Fruit fly (Drosophila melanogaster): ENCODE results near the gene Rtel1.

Rtel1 gene

DNA sequence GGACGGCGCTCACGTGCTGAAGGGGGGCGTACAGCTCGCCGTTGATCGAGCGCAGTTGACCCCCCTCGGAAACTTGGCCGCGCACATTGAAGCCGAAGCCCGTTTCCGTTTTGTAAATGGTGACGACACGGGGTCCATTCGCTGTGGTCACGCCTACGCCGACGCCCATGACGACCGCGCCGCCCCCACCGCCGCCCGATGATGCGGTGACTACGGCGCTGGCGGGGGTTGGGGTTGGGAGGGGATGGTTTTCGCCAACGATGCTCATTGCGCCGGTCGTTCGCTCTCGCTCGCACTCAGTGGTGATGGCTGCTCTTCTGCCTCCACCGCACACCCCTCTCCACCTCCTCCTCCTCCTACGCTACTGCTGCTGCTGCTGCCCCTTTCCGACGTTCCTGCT lies 10.4 kb upstream of the Rtel1 start (continued):
- TF ChIP-seq cad (GFP tag; optimal IDR thresholded peaks at IDR 0.05) (no peak), CG30403 (GFP tag; optimal IDR thresholded peaks at IDR 0.05) (no peak), sna (GFP tag; IDR thresholded peaks at IDR 0.05; ENCODE audit: partially characterized antibody) (no peak), Side (GFP tag; optimal IDR thresholded peaks at IDR 0.05) (no peak), CG6813 (GFP tag; optimal IDR thresholded peaks at IDR 0.05) (peak; percentile 41), Camta (GFP tag; optimal IDR thresholded peaks at IDR 0.05) (no peak), dmrt99B (tag; optimal IDR thresholded peaks at IDR 0.05) (peak; percentile 6), nerfin-1 (tag; optimal IDR thresholded peaks at IDR 0.05) (no peak), CG3407 (GFP tag; optimal IDR thresholded peaks at IDR 0.05) (no peak), MTF-1 (GFP tag; optimal IDR thresholded peaks at IDR 0.05; ENCODE audit: borderline replicate concordance) (no peak), eve (GFP tag; optimal IDR thresholded peaks at IDR 0.05) (no peak), h (optimal IDR thresholded peaks at IDR 0.05) (no peak), CG15514 (GFP tag; optimal IDR thresholded peaks at IDR 0.05) (peak; percentile 35), CG18764 (GFP tag; optimal IDR thresholded peaks at IDR 0.05) (no peak), Rfx (GFP tag; IDR thresholded peaks at IDR 0.05) (peak; percentile 57), CG7745 (tag; optimal IDR thresholded peaks at IDR 0.05) (no peak), wdn (GFP tag; IDR thresholded peaks at IDR 0.05) (no peak), kay (GFP tag; optimal IDR thresholded peaks at IDR 0.05) (no peak), zen (tag; optimal IDR thresholded peaks at IDR 0.05) (no peak), Xbp1 (GFP tag; optimal IDR thresholded peaks at IDR 0.05) (peak; percentile 6), tin (GFP tag; optimal IDR thresholded peaks at IDR 0.05) (no peak), H2.0 (GFP tag; IDR thresholded peaks at IDR 0.05) (no peak), Mad (GFP tag; optimal IDR thresholded peaks at IDR 0.05) (no peak), CG5245 (GFP tag; optimal IDR thresholded peaks at IDR 0.05) (no peak), CHES-1-like (GFP tag; optimal IDR thresholded peaks at IDR 0.05) (no peak), otp (GFP tag; IDR thresholded peaks at IDR 0.05) (0 out of 3 replicates have a peak, but pooled peaks have one; percentile 16), Usf (GFP tag; optimal IDR thresholded peaks at IDR 0.05) (no peak), oc (tag; optimal IDR thresholded peaks at IDR 0.05) (no peak), slp2 (GFP tag; optimal IDR thresholded peaks at IDR 0.05) (no peak), CG33557 (GFP tag; optimal IDR thresholded peaks at IDR 0.05) (no peak), grn (GFP tag; optimal IDR thresholded peaks at IDR 0.05) (no peak), br (optimal IDR thresholded peaks at IDR 0.05) (no peak), CG8359 (GFP tag; optimal IDR thresholded peaks at IDR 0.05; ENCODE audit: borderline replicate concordance) (no peak), Lpt (GFP tag; optimal IDR thresholded peaks at IDR 0.05) (no peak), CrebB (tag; optimal IDR thresholded peaks at IDR 0.05) (no peak), Atf6 (GFP tag; IDR thresholded peaks at IDR 0.05) (0 out of 2 replicates have a peak, but pooled peaks have one; percentile 30), stc (GFP tag; IDR thresholded peaks at IDR 0.05) (no peak), tll (GFP tag; optimal IDR thresholded peaks at IDR 0.05) (no peak), CG17802 (tag; optimal IDR thresholded peaks at IDR 0.05) (no peak), ken (GFP tag; IDR thresholded peaks at IDR 0.05) (0 out of 3 replicates have a peak, but pooled peaks have one; percentile 32), TFAM (GFP tag; optimal IDR thresholded peaks at IDR 0.05) (no peak), Chrac-16 (GFP tag; optimal IDR thresholded peaks at IDR 0.05) (no peak), CG6175 (GFP tag; IDR thresholded peaks at IDR 0.05) (peak; percentile 41; the same call in 1 of the 3 replicates), pum (GFP tag; optimal IDR thresholded peaks at IDR 0.05) (no peak), HHEX (GFP tag; optimal IDR thresholded peaks at IDR 0.05) (peak; percentile 45), CG8281 (tag; optimal IDR thresholded peaks at IDR 0.05) (no peak), Asciz (GFP tag; optimal IDR thresholded peaks at IDR 0.05) (no peak), Antp (GFP tag; optimal IDR thresholded peaks at IDR 0.05) (peak; percentile 42), CG12071 (GFP tag; optimal IDR thresholded peaks at IDR 0.05) (peak; percentile 4), Poxn (GFP tag; IDR thresholded peaks at IDR 0.05) (no peak), Dek (tag; optimal IDR thresholded peaks at IDR 0.05) (no peak), CG15073 (GFP tag; optimal IDR thresholded peaks at IDR 0.05) (no peak)

Measured in whole organism, embryonic.